Worm (Caenorhabditis elegans) whole organism, L4/young adult: Measurements from ENCODE around the gene DH11.2.

ENCODE experiments used
- W03F9.2 ChIP-seq: fragments of 150-350 bp; optimal IDR thresholded peaks from 2 replicates; lab custom pipeline; 2014; ENCODE audit warnings: missing biosample characterization, missing genetic modification characterization
- dao-5 ChIP-seq: sonication (generic microtip); optimal IDR thresholded peaks from 2 replicates; lab custom pipeline; 2016; ENCODE audit warnings: missing genotype, missing genetic modification characterization, moderate library complexity, missing compliant biosample characterization
- him-1 ChIP-seq: sonication (generic microtip); optimal IDR thresholded peaks from 2 replicates; lab custom pipeline; 2016; ENCODE audit warnings: missing genotype, missing genetic modification reagents, missing genetic modification characterization, missing compliant biosample characterization

Gene DH11.2

ce11 chrII:8034617-8035016 lies 22.0 kb downstream of the DH11.2 start:
- TF ChIP-seq him-1 (no peak), W03F9.2 (tag; lab: Kevin White, UChicago) (no peak), dao-5 (tag; lab: Kevin White, UChicago) (no peak)

- TF ChIP-seq him-1 (no peak), W03F9.2 (tag; lab: Kevin White, UChicago) (no peak), dao-5 (tag; lab: Kevin White, UChicago) (no peak)
These were observed 23.1 kb downstream of the DH11.2 start, which contains the start of gene sap-49 for ce11 chrII:8035667-8036066. Gene sap-49 (minus strand): TSS chrII:8035767.

ce11 chrII:8037246-8037645 lies 24.6 kb downstream of the DH11.2 start, which contains the start of gene arp-6:
Gene arp-6 (minus strand): TSS chrII:8037346.
- TF ChIP-seq him-1: no peak
- TF ChIP-seq dao-5 (tag; lab: Kevin White, UChicago): no peak
- TF ChIP-seq W03F9.2 (tag; lab: Kevin White, UChicago): no peak

- TF ChIP-seq him-1: no peak
- no peak for TF ChIP-seq dao-5 (tag; lab: Kevin White, UChicago)
- TF ChIP-seq W03F9.2 (tag; lab: Kevin White, UChicago): no peak
These were observed 25.2 kb downstream of the DH11.2 start, which contains the start of gene C08B11.9 for ce11 chrII:8037863-8038262. Gene C08B11.9 (minus strand): TSS chrII:8038169.

ce11 chrII:8039416-8039815 lies 26.8 kb downstream of the DH11.2 start, which contains the start of the genes ubh-4 and algn-6:
Gene ubh-4 (minus strand): TSS chrII:8039597.
Gene algn-6 (plus strand): TSS chrII:8039802.
- no peak for TF ChIP-seq him-1
- TF ChIP-seq W03F9.2 (tag; lab: Kevin White, UChicago): peak; percentile 77
- TF ChIP-seq dao-5 (tag; lab: Kevin White, UChicago): no peak

ce11 chrII:8041642-8042041 lies 29.0 kb downstream of the DH11.2 start:
- no peak for TF ChIP-seq him-1
- peak; percentile 38 for TF ChIP-seq W03F9.2 (tag; lab: Kevin White, UChicago)
- TF ChIP-seq dao-5 (tag; lab: Kevin White, UChicago): no peak

- TF ChIP-seq W03F9.2 (tag; lab: Kevin White, UChicago) (no peak), dao-5 (tag; lab: Kevin White, UChicago) (no peak), him-1 (no peak)
These were observed 29.7 kb downstream of the DH11.2 start, which contains the start of gene T05H10.1 for ce11 chrII:8042289-8042688. Gene T05H10.1 (plus strand): TSS chrII:8042589.

ce11 chrII:8047264-8047663 lies 34.6 kb downstream of the DH11.2 start, which contains the start of gene apn-1:
Gene apn-1 (plus strand): TSS chrII:8047564.
- TF ChIP-seq W03F9.2 (tag; lab: Kevin White, UChicago) (no peak), him-1 (no peak), dao-5 (tag; lab: Kevin White, UChicago) (no peak)

ce11 chrII:8050477-8050876 lies 37.9 kb downstream of the DH11.2 start, which contains the start of gene mtre-1:
Gene mtre-1 (minus strand): TSS chrII:8050577.
- TF ChIP-seq W03F9.2 (tag; lab: Kevin White, UChicago) (no peak), him-1 (no peak), dao-5 (tag; lab: Kevin White, UChicago) (no peak)

ce11 chrII:8051330-8051729 lies 38.7 kb downstream of the DH11.2 start:
- TF ChIP-seq dao-5 (tag; lab: Kevin White, UChicago): no peak
- TF ChIP-seq W03F9.2 (tag; lab: Kevin White, UChicago): no peak

ce11 chrII:8052172-8052571 lies 39.6 kb downstream of the DH11.2 start:
- no peak for TF ChIP-seq dao-5 (tag; lab: Kevin White, UChicago)
- TF ChIP-seq W03F9.2 (tag; lab: Kevin White, UChicago): no peak
- TF ChIP-seq him-1: no peak

ce11 chrII:8052850-8053249 lies 40.2 kb downstream of the DH11.2 start, which contains the start of gene T05H10.4:
Gene T05H10.4 (plus strand): TSS chrII:8053150.
- TF ChIP-seq him-1: no peak
- no peak for TF ChIP-seq dao-5 (tag; lab: Kevin White, UChicago)
- no peak for TF ChIP-seq W03F9.2 (tag; lab: Kevin White, UChicago)

- TF ChIP-seq him-1 (no peak), dao-5 (tag; lab: Kevin White, UChicago) (no peak), W03F9.2 (tag; lab: Kevin White, UChicago) (no peak)
These were observed 45.3 kb downstream of the DH11.2 start for ce11 chrII:8057911-8058310.

ce11 chrII:8058769-8059168 lies 46.2 kb downstream of the DH11.2 start, which contains the start of gene T05H10.8:
Gene T05H10.8 (plus strand): TSS chrII:8059069.
- TF ChIP-seq W03F9.2 (tag; lab: Kevin White, UChicago) (no peak), him-1 (no peak), dao-5 (tag; lab: Kevin White, UChicago) (no peak)

- TF ChIP-seq W03F9.2 (tag; lab: Kevin White, UChicago): no peak
- no peak for TF ChIP-seq dao-5 (tag; lab: Kevin White, UChicago)
- no peak for TF ChIP-seq him-1
These were observed 46.9 kb downstream of the DH11.2 start for ce11 chrII:8059532-8059931.
